Worm (Caenorhabditis elegans): Measurements from ENCODE around the gene EEED8.3.

DNA sequence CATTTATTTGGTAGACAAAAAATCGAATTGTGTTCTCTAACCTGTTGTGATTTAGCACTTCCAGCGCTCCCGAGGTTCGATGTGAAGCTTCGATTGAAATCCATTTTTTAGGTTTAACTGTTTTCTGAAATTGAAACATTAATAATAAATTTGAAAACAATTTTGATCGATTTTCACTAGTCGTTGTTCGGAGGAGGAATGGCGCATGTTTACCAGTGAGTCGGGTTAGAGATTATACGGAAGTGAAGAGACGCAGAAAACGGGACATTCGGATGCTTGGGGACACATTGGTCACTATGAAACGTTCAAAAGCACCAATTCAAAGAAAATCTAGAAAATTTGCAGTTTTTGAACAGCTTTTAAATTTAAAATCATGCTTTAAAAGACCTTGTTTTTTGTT lies 15.3 kb upstream of the EEED8.3 start, which contains the start of gene fbxl-3:
- no peak for TF ChIP-seq zag-1 (tag; optimal IDR thresholded peaks at IDR 0.05)
- no peak for TF ChIP-seq jun-1 (tag; optimal IDR thresholded peaks at IDR 0.05)
- TF ChIP-seq elt-3 (tag; optimal IDR thresholded peaks at IDR 0.05): peak in 1 of 6 experiments; percentile 39
- TF ChIP-seq tbx-2 (tag; optimal IDR thresholded peaks at IDR 0.05): no peak
- TF ChIP-seq nhr-76 (tag; optimal IDR thresholded peaks at IDR 0.05): no peak
- TF ChIP-seq xbp-1 (tag; optimal IDR thresholded peaks at IDR 0.05): no peak
- TF ChIP-seq aha-1 (tag; optimal IDR thresholded peaks at IDR 0.05): no peak
- TF ChIP-seq lin-39 (tag; optimal IDR thresholded peaks at IDR 0.05): no peak
- no peak for TF ChIP-seq nhr-237 (tag; optimal IDR thresholded peaks at IDR 0.05)
- TF ChIP-seq zip-4 (GFP tag; optimal IDR thresholded peaks at IDR 0.05): no peak
- TF ChIP-seq snpc-4 (tag; optimal IDR thresholded peaks at IDR 0.05): no peak
- no peak for TF ChIP-seq nhr-28 (tag; optimal IDR thresholded peaks at IDR 0.05)
- no peak for TF ChIP-seq C16A3.4 (tag; optimal IDR thresholded peaks at IDR 0.05)
- no peak for TF ChIP-seq aly-2 (tag; optimal IDR thresholded peaks at IDR 0.05)

Data from whole organism, L1 larva.